Fruit fly (Drosophila melanogaster): ENCODE results near the gene CG12541.

Gene CG12541

DNA sequence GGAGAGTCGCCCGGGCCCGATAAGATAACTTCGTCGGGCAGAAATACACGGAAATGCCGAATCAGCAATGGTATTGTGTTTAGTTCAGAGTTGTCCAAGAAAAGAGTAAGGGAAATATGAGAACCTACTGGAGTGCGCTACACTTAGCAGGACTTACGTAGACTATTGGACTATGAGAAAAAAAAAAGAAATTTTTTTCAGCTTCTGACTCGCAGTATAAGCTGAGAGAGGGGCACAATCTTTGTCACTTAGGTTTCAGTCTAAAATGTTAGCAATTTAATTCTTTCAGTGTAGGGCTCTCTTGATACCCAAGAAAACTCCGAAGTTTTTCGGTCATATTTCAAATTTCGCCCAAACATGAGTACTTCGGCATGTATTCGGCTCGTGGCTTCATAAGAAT lies 72.1 kb downstream of the CG12541 start (continued):
- TF ChIP-seq seq (GFP tag; IDR thresholded peaks at IDR 0.05) (peak; percentile 76), CG10267 (tag; optimal IDR thresholded peaks at IDR 0.05) (peak; percentile 48), bowl (GFP tag; IDR thresholded peaks at IDR 0.05) (peak; percentile 54; the same call in 1 of the 2 replicates), rib (GFP tag; IDR thresholded peaks at IDR 0.05) (peak; percentile 66; the same call in 1 of the 2 replicates), CG2129 (GFP tag; IDR thresholded peaks at IDR 0.05; ENCODE audit: partially characterized antibody) (no peak), CG5180 (GFP tag; optimal IDR thresholded peaks at IDR 0.05) (peak; percentile 41), CG14710 (tag; optimal IDR thresholded peaks at IDR 0.05) (peak; percentile 35), CG7963 (GFP tag; IDR thresholded peaks at IDR 0.05; ENCODE audit: partially characterized antibody) (no peak), gfzf (GFP tag; optimal IDR thresholded peaks at IDR 0.05) (no peak), CG12942 (GFP tag; optimal IDR thresholded peaks at IDR 0.05) (peak; percentile 33), psq (GFP tag; optimal IDR thresholded peaks at IDR 0.05) (no peak), lov (optimal IDR thresholded peaks at IDR 0.05) (no peak), lov (GFP tag; IDR thresholded peaks at IDR 0.05) (0 out of 3 replicates have a peak, but pooled peaks have one; percentile 32), CG7987 (GFP tag; optimal IDR thresholded peaks at IDR 0.05) (peak; percentile 60), CG9817 (tag; optimal IDR thresholded peaks at IDR 0.05) (peak; percentile 65), org-1 (GFP tag; optimal IDR thresholded peaks at IDR 0.05) (peak; percentile 57), CG13894 (tag; optimal IDR thresholded peaks at IDR 0.05) (peak; percentile 44), Ssrp (tag; optimal IDR thresholded peaks at IDR 0.05) (peak; percentile 31), CG17328 (GFP tag; IDR thresholded peaks at IDR 0.05) (peak; percentile 77), tgo (GFP tag; IDR thresholded peaks at IDR 0.05) (peak; percentile 85), Med (GFP tag) (peak; percentile 95), CG4707 (GFP tag; optimal IDR thresholded peaks at IDR 0.05) (no peak), Eip74EF (GFP tag; optimal IDR thresholded peaks at IDR 0.05) (peak in 1 of 2 experiments; percentile 24), CG14050 (GFP tag; IDR thresholded peaks at IDR 0.05) (peak; percentile 71; the same call in 2 of the 3 replicates), Nf-YA (GFP tag; IDR thresholded peaks at IDR 0.05) (peak; percentile 74), CG9437 (GFP tag; optimal IDR thresholded peaks at IDR 0.05) (no peak), Usf (GFP tag; optimal IDR thresholded peaks at IDR 0.05) (peak; percentile 27), az2 (GFP tag; optimal IDR thresholded peaks at IDR 0.05) (peak; percentile 62), CG30020 (tag; optimal IDR thresholded peaks at IDR 0.05) (no peak), Oaz (GFP tag; IDR thresholded peaks at IDR 0.05) (peak; percentile 69), CG8388 (GFP tag; optimal IDR thresholded peaks at IDR 0.05) (peak; percentile 48), sim (GFP tag; IDR thresholded peaks at IDR 0.05) (peak; percentile 11; the same call in 1 of the 2 replicates), ewg (GFP tag; optimal IDR thresholded peaks at IDR 0.05) (peak; percentile 46), emc (GFP tag; optimal IDR thresholded peaks at IDR 0.05) (peak; percentile 1), CG32767 (GFP tag; IDR thresholded peaks at IDR 0.05) (peak; percentile 55; the same call in 1 of the 2 replicates), Dip3 (GFP tag; optimal IDR thresholded peaks at IDR 0.05) (peak; percentile 76), CG1024 (GFP tag; IDR thresholded peaks at IDR 0.05) (peak; percentile 56), trh (GFP tag; optimal IDR thresholded peaks at IDR 0.05) (no peak), cwo (GFP tag; optimal IDR thresholded peaks at IDR 0.05) (peak; percentile 49), chif (GFP tag; optimal IDR thresholded peaks at IDR 0.05) (peak; percentile 68 to 71), Ptx1 (GFP tag; IDR thresholded peaks at IDR 0.05) (peak; percentile 87), h (optimal IDR thresholded peaks at IDR 0.05) (no peak), Trl (optimal IDR thresholded peaks at IDR 0.05) (peak in 1 of 2 experiments; percentile 35), Trl (GFP tag; optimal IDR thresholded peaks at IDR 0.05) (peak; percentile 46), CG14441 (GFP tag; IDR thresholded peaks at IDR 0.05) (peak; percentile 91), Awh (GFP tag; IDR thresholded peaks at IDR 0.05) (peak; percentile 70), ERR (GFP tag; optimal IDR thresholded peaks at IDR 0.05) (peak; percentile 67), shn (GFP tag; optimal IDR thresholded peaks at IDR 0.05) (peak; percentile 76), sc (optimal IDR thresholded peaks at IDR 0.05) (no peak), sc (GFP tag; optimal IDR thresholded peaks at IDR 0.05) (no peak), CG11695 (GFP tag; IDR thresholded peaks at IDR 0.05) (peak; percentile 74; the same call in 2 of the 3 replicates), Poxn (GFP tag; IDR thresholded peaks at IDR 0.05) (peak; percentile 20; the same call in 1 of the 2 replicates)

Measured in whole organism, embryonic.